Worm (Caenorhabditis elegans) whole organism, early embryonic: ENCODE measurements around the gene nlp-53.

Experiments
- B0310.2 ChIP-seq: sonication (generic microtip); optimal IDR thresholded peaks from 2 replicates; lab custom pipeline; 2016; ENCODE audit warnings: mild to moderate bottlenecking, missing genetic modification characterization, missing compliant biosample characterization
- F13C5.2 ChIP-seq: sonication (generic microtip); optimal IDR thresholded peaks from 2 replicates; lab custom pipeline; 2017; ENCODE audit warnings: mild to moderate bottlenecking, missing genetic modification characterization, inconsistent platforms, missing compliant biosample characterization
- aly-1 ChIP-seq: sonication (generic microtip); optimal IDR thresholded peaks from 2 replicates; lab custom pipeline; 2016; ENCODE audit warnings: missing genetic modification characterization, missing compliant biosample characterization
- ama-1 ChIP-seq: fragments of 150-350 bp; optimal IDR thresholded peaks from 2 replicates; lab custom pipeline; 2014
- ceh-13 ChIP-seq: fragments of 200-800 bp; sonication (Bioruptor generic); optimal IDR thresholded peaks from 2 replicates; lab custom pipeline; 2018; ENCODE audit warnings: mild to moderate bottlenecking, missing genetic modification characterization, missing compliant biosample characterization
- ceh-36 ChIP-seq: sonication (generic microtip); optimal IDR thresholded peaks from 2 replicates; lab custom pipeline; 2016; ENCODE audit warnings: missing genetic modification characterization, inconsistent platforms, missing compliant biosample characterization
- ets-7 ChIP-seq: sonication (generic microtip); optimal IDR thresholded peaks from 2 replicates; lab custom pipeline; 2016; ENCODE audit warnings: missing genotype, missing genetic modification characterization, missing compliant biosample characterization
- hmbx-1 ChIP-seq: sonication (generic microtip); optimal IDR thresholded peaks from 2 replicates; lab custom pipeline; 2016; ENCODE audit warnings: mild to moderate bottlenecking, missing genetic modification characterization, missing compliant biosample characterization
- hmg-4 ChIP-seq: fragments of 200-800 bp; sonication (Bioruptor generic); optimal IDR thresholded peaks from 2 replicates; lab custom pipeline; 2018; ENCODE audit warnings: mild to moderate bottlenecking, missing genetic modification characterization, missing compliant biosample characterization
- hnd-1 ChIP-seq: sonication (generic microtip); optimal IDR thresholded peaks from 2 replicates; lab custom pipeline; 2016; ENCODE audit warnings: missing genetic modification characterization, missing compliant biosample characterization
- scrt-1 ChIP-seq: fragments of 200-800 bp; sonication (Bioruptor generic); IDR thresholded peaks from 2 replicates; pipeline ENCODE4 v1.3.6; 2022; ENCODE audit warnings: missing genetic modification characterization, missing compliant biosample characterization
- tbx-11 ChIP-seq: fragments of 200-800 bp; sonication (Bioruptor generic); IDR thresholded peaks from 2 replicates; pipeline ENCODE4 v1.3.6; 2022; ENCODE audit warnings: missing genetic modification characterization, missing compliant biosample characterization
- tbx-37 ChIP-seq: fragments of 200-800 bp; sonication (Bioruptor generic); conservative IDR thresholded peaks from 2 replicates; pipeline ENCODE4 v1.3.6; 2022; ENCODE audit warnings: missing genetic modification reagents, missing genetic modification characterization, missing compliant biosample characterization
- tra-4 ChIP-seq: sonication (generic microtip); optimal IDR thresholded peaks from 2 replicates; lab custom pipeline; 2017; ENCODE audit warnings: missing genetic modification characterization, missing compliant biosample characterization

- no peak for TF ChIP-seq F13C5.2 (tag; lab: Kevin White, UChicago)
- TF ChIP-seq ama-1, result no peak
- TF ChIP-seq hmg-4 (GFP tag; lab: Kevin White, UChicago), result no peak
- TF ChIP-seq B0310.2, result no peak
- no peak for TF ChIP-seq hnd-1 (tag; lab: Kevin White, UChicago)
- TF ChIP-seq ets-7 (tag; lab: Kevin White, UChicago), result no peak
- TF ChIP-seq aly-1 (tag; lab: Kevin White, UChicago), result no peak
- no peak for TF ChIP-seq scrt-1
- TF ChIP-seq ceh-13 (GFP tag; lab: Kevin White, UChicago), result no peak
- TF ChIP-seq tbx-11 (GFP tag; lab: Robert Waterston, UW), result no peak
- TF ChIP-seq hmbx-1 (tag; lab: Kevin White, UChicago), result no peak
- TF ChIP-seq tbx-37, result no peak
- TF ChIP-seq ceh-36 (tag; lab: Kevin White, UChicago), result no peak
- no peak for TF ChIP-seq tra-4 (tag; lab: Kevin White, UChicago)
These were observed 12.8 kb upstream of the nlp-53 start for ce11 chrX:13605854-13606253.
